1 fruit fly cellular context compared by ENCODE assay signal in genomic region chr2L:1613748-1614365, dm6.
TF ChIP-seq lines count a peak whose summit lies in the region.

RFeSP (minus strand) TSS chr2L:1614160.

TF ChIP-seq in whole organism, embryonic, 481 proteins besides CTCF, POLR2A, EP300 and RAD21 (continued from another document and continues in another):
- no peak for TF ChIP-seq CG30431 (GFP tag; optimal IDR thresholded peaks at IDR 0.05; lab: Kevin White, UChicago)
- no peak for TF ChIP-seq sima (GFP tag; optimal IDR thresholded peaks at IDR 0.05; lab: Kevin White, UChicago)
- TF ChIP-seq ash1 (GFP tag; optimal IDR thresholded peaks at IDR 0.05; lab: Kevin White, UChicago) = no peak
- TF ChIP-seq CG8290 (GFP tag; optimal IDR thresholded peaks at IDR 0.05; lab: Kevin White, UChicago) = no peak
- TF ChIP-seq CG8290 (tag; optimal IDR thresholded peaks at IDR 0.05; lab: Kevin White, UChicago) = peak in 1 of 2 experiments; percentile 76
- TF ChIP-seq CoRest (tag; optimal IDR thresholded peaks at IDR 0.05; lab: Kevin White, UChicago) = peak; percentile 77
- TF ChIP-seq org-1 (GFP tag; optimal IDR thresholded peaks at IDR 0.05; lab: Kevin White, UChicago) = no peak
- peak; percentile 84 for TF ChIP-seq HmgZ (tag; optimal IDR thresholded peaks at IDR 0.05; lab: Kevin White, UChicago)
- no peak for TF ChIP-seq kay (GFP tag; optimal IDR thresholded peaks at IDR 0.05; lab: Kevin White, UChicago)
- TF ChIP-seq Hsf (GFP tag; optimal IDR thresholded peaks at IDR 0.05; lab: Kevin White, UChicago) = no peak
- TF ChIP-seq dysf (GFP tag; IDR thresholded peaks at IDR 0.05; lab: Robert Waterston, UW) = no peak
- TF ChIP-seq dan (GFP tag; IDR thresholded peaks at IDR 0.05; lab: Robert Waterston, UW) = no peak
- TF ChIP-seq CG42726 (GFP tag; IDR thresholded peaks at IDR 0.05; lab: Robert Waterston, UW; ENCODE audit: partially characterized antibody) = peak; percentile 21; the same call in 1 of the 2 replicates
- no peak for TF ChIP-seq CG7928 (GFP tag; optimal IDR thresholded peaks at IDR 0.05; lab: Kevin White, UChicago)
- peak; percentile 61 for TF ChIP-seq ftz-f1 (GFP tag; optimal IDR thresholded peaks at IDR 0.05; lab: Kevin White, UChicago)
- TF ChIP-seq CG4854 (GFP tag; optimal IDR thresholded peaks at IDR 0.05; lab: Kevin White, UChicago) = no peak
- TF ChIP-seq Nf-YA (GFP tag; IDR thresholded peaks at IDR 0.05; lab: Robert Waterston, UW) = no peak
- TF ChIP-seq CG9817 (tag; optimal IDR thresholded peaks at IDR 0.05; lab: Kevin White, UChicago) = no peak
- TF ChIP-seq Hmr (GFP tag; optimal IDR thresholded peaks at IDR 0.05; lab: Kevin White, UChicago) = peak; percentile 70
- peak; percentile 76 for TF ChIP-seq sens (GFP tag; lab: Kevin White, UChicago)
- no peak for TF ChIP-seq Fer3 (tag; optimal IDR thresholded peaks at IDR 0.05; lab: Kevin White, UChicago)
- no peak for TF ChIP-seq Elba2 (GFP tag; optimal IDR thresholded peaks at IDR 0.05; lab: Kevin White, UChicago)
- TF ChIP-seq vfl (GFP tag; optimal IDR thresholded peaks at IDR 0.05; lab: Kevin White, UChicago) = peak; percentile 38
- no peak for TF ChIP-seq pb (GFP tag; optimal IDR thresholded peaks at IDR 0.05; lab: Kevin White, UChicago)
- TF ChIP-seq CG12744 (GFP tag; optimal IDR thresholded peaks at IDR 0.05; lab: Kevin White, UChicago) = no peak
- no peak for TF ChIP-seq zfh1 (GFP tag; IDR thresholded peaks at IDR 0.05; lab: Robert Waterston, UW)
- TF ChIP-seq aop (GFP tag; IDR thresholded peaks at IDR 0.05; lab: Robert Waterston, UW) = no peak
- TF ChIP-seq CG2889 (GFP tag; IDR thresholded peaks at IDR 0.05; lab: Robert Waterston, UW) = no peak
- TF ChIP-seq CG2202 (tag; optimal IDR thresholded peaks at IDR 0.05; lab: Kevin White, UChicago) = no peak
- TF ChIP-seq mirr (GFP tag; optimal IDR thresholded peaks at IDR 0.05; lab: Kevin White, UChicago) = no peak
- no peak for TF ChIP-seq CG13296 (GFP tag; optimal IDR thresholded peaks at IDR 0.05; lab: Kevin White, UChicago)
- no peak for TF ChIP-seq repo (GFP tag; optimal IDR thresholded peaks at IDR 0.05; lab: Kevin White, UChicago)
- TF ChIP-seq CG31365 (tag; optimal IDR thresholded peaks at IDR 0.05; lab: Kevin White, UChicago) = no peak
- peak; percentile 89 for TF ChIP-seq CG33213 (GFP tag; optimal IDR thresholded peaks at IDR 0.05; lab: Kevin White, UChicago)
- TF ChIP-seq CG17802 (tag; optimal IDR thresholded peaks at IDR 0.05; lab: Kevin White, UChicago) = no peak
- no peak for TF ChIP-seq jigr1 (GFP tag; IDR thresholded peaks at IDR 0.05; lab: Robert Waterston, UW)
- no peak for TF ChIP-seq C15 (GFP tag; IDR thresholded peaks at IDR 0.05; lab: Robert Waterston, UW)
- TF ChIP-seq Gug (GFP tag; IDR thresholded peaks at IDR 0.05; lab: Robert Waterston, UW) = no peak
- TF ChIP-seq Jarid2 (GFP tag; optimal IDR thresholded peaks at IDR 0.05; lab: Kevin White, UChicago) = no peak
- TF ChIP-seq CG1792 (GFP tag; optimal IDR thresholded peaks at IDR 0.05; lab: Kevin White, UChicago) = no peak
- no peak for TF ChIP-seq odd (GFP tag; optimal IDR thresholded peaks at IDR 0.05; lab: Kevin White, UChicago)
- TF ChIP-seq CG16815 (GFP tag; optimal IDR thresholded peaks at IDR 0.05; lab: Kevin White, UChicago) = no peak
- no peak for TF ChIP-seq exex (tag; optimal IDR thresholded peaks at IDR 0.05; lab: Kevin White, UChicago)
- TF ChIP-seq tio (GFP tag; optimal IDR thresholded peaks at IDR 0.05; lab: Kevin White, UChicago) = no peak
- peak; percentile 43 for TF ChIP-seq CG2712 (tag; optimal IDR thresholded peaks at IDR 0.05; lab: Kevin White, UChicago)
- TF ChIP-seq abd-A (tag; optimal IDR thresholded peaks at IDR 0.05; lab: Kevin White, UChicago) = no peak
- no peak for TF ChIP-seq Antp (GFP tag; optimal IDR thresholded peaks at IDR 0.05; lab: Kevin White, UChicago)
- TF ChIP-seq dm (GFP tag; optimal IDR thresholded peaks at IDR 0.05; lab: Kevin White, UChicago) = no peak
- no peak for TF ChIP-seq Hr3 (GFP tag; optimal IDR thresholded peaks at IDR 0.05; lab: Kevin White, UChicago)
- TF ChIP-seq tup (GFP tag; optimal IDR thresholded peaks at IDR 0.05; lab: Kevin White, UChicago) = no peak
- no peak for TF ChIP-seq Sox100B (GFP tag; optimal IDR thresholded peaks at IDR 0.05; lab: Kevin White, UChicago)
- TF ChIP-seq CG8281 (tag; optimal IDR thresholded peaks at IDR 0.05; lab: Kevin White, UChicago) = no peak
- TF ChIP-seq CG8944 (GFP tag; optimal IDR thresholded peaks at IDR 0.05; lab: Kevin White, UChicago) = no peak
- peak; percentile 48 for TF ChIP-seq CHES-1-like (GFP tag; optimal IDR thresholded peaks at IDR 0.05; lab: Kevin White, UChicago)
- TF ChIP-seq CG11247 (GFP tag; IDR thresholded peaks at IDR 0.05; lab: Robert Waterston, UW) = no peak
- TF ChIP-seq nerfin-2 (GFP tag; IDR thresholded peaks at IDR 0.05; lab: Robert Waterston, UW; ENCODE audit: partially characterized antibody) = no peak
- TF ChIP-seq BEAF-32 (GFP tag; optimal IDR thresholded peaks at IDR 0.05; lab: Kevin White, UChicago) = peak; percentile 54
- no peak for TF ChIP-seq CG7271 (tag; optimal IDR thresholded peaks at IDR 0.05; lab: Kevin White, UChicago)
- no peak for TF ChIP-seq dati (GFP tag; IDR thresholded peaks at IDR 0.05; lab: Robert Waterston, UW)
- TF ChIP-seq bsh (GFP tag; optimal IDR thresholded peaks at IDR 0.05; lab: Kevin White, UChicago) = no peak
- no peak for TF ChIP-seq CG13123 (GFP tag; optimal IDR thresholded peaks at IDR 0.05; lab: Kevin White, UChicago)
- TF ChIP-seq CG12155 (GFP tag; optimal IDR thresholded peaks at IDR 0.05; lab: Kevin White, UChicago) = peak; percentile 7
- TF ChIP-seq CG18262 (tag; optimal IDR thresholded peaks at IDR 0.05; lab: Kevin White, UChicago) = no peak
- TF ChIP-seq CG18619 (GFP tag; optimal IDR thresholded peaks at IDR 0.05; lab: Kevin White, UChicago) = no peak
- no peak for TF ChIP-seq CG11456 (GFP tag; IDR thresholded peaks at IDR 0.05; lab: Robert Waterston, UW)
- no peak for TF ChIP-seq CG4328 (GFP tag; optimal IDR thresholded peaks at IDR 0.05; lab: Kevin White, UChicago)
- TF ChIP-seq Nf-YC (tag; optimal IDR thresholded peaks at IDR 0.05; lab: Kevin White, UChicago) = peak; percentile 29
- TF ChIP-seq MBD-R2 (GFP tag; IDR thresholded peaks at IDR 0.05; lab: Robert Waterston, UW) = peak; percentile 54
- no peak for TF ChIP-seq eyg (GFP tag; optimal IDR thresholded peaks at IDR 0.05; lab: Kevin White, UChicago)
- TF ChIP-seq dmrt11E (tag; optimal IDR thresholded peaks at IDR 0.05; lab: Kevin White, UChicago) = peak; percentile 20
- TF ChIP-seq grn (GFP tag; optimal IDR thresholded peaks at IDR 0.05; lab: Kevin White, UChicago) = no peak
- peak; percentile 38 for TF ChIP-seq NC2β (GFP tag; optimal IDR thresholded peaks at IDR 0.05; lab: Kevin White, UChicago)
- peak; percentile 69 for TF ChIP-seq nmo (GFP tag; optimal IDR thresholded peaks at IDR 0.05; lab: Kevin White, UChicago)
- TF ChIP-seq CG10959 (GFP tag; IDR thresholded peaks at IDR 0.05; lab: Robert Waterston, UW) = no peak
- TF ChIP-seq CG8359 (GFP tag; optimal IDR thresholded peaks at IDR 0.05; lab: Kevin White, UChicago; ENCODE audit: borderline replicate concordance) = no peak
- no peak for TF ChIP-seq ab (GFP tag; optimal IDR thresholded peaks at IDR 0.05; lab: Kevin White, UChicago)
- TF ChIP-seq pan (optimal IDR thresholded peaks at IDR 0.05; lab: Kevin White, UChicago) = no peak
- no peak for TF ChIP-seq pan (GFP tag; optimal IDR thresholded peaks at IDR 0.05 in 1 of 2, IDR thresholded peaks at IDR 0.05 in 1 of 2)
- TF ChIP-seq CG18011 (GFP tag; optimal IDR thresholded peaks at IDR 0.05; lab: Kevin White, UChicago) = peak; percentile 100
- no peak for TF ChIP-seq CG32767 (GFP tag; IDR thresholded peaks at IDR 0.05; lab: Robert Waterston, UW)
- no peak for TF ChIP-seq Lpt (GFP tag; optimal IDR thresholded peaks at IDR 0.05; lab: Kevin White, UChicago)
- no peak for TF ChIP-seq CG4404 (GFP tag; IDR thresholded peaks at IDR 0.05; lab: Robert Waterston, UW)
- TF ChIP-seq Pdp1 (GFP tag; optimal IDR thresholded peaks at IDR 0.05; lab: Kevin White, UChicago) = peak in 1 of 2 experiments; percentile 98
- TF ChIP-seq CG16863 (GFP tag; optimal IDR thresholded peaks at IDR 0.05; lab: Kevin White, UChicago) = no peak
- no peak for TF ChIP-seq CG6175 (GFP tag; IDR thresholded peaks at IDR 0.05; lab: Robert Waterston, UW)
- TF ChIP-seq Neu2 (GFP tag; optimal IDR thresholded peaks at IDR 0.05; lab: Kevin White, UChicago; ENCODE audit: borderline replicate concordance) = no peak
- peak; percentile 93 for TF ChIP-seq YL-1 (GFP tag; optimal IDR thresholded peaks at IDR 0.05; lab: Kevin White, UChicago)
- no peak for TF ChIP-seq CG10321 (GFP tag; IDR thresholded peaks at IDR 0.05; lab: Robert Waterston, UW)
- no peak for TF ChIP-seq CG10543 (GFP tag; optimal IDR thresholded peaks at IDR 0.05; lab: Kevin White, UChicago)
- no peak for TF ChIP-seq CG3407 (GFP tag; optimal IDR thresholded peaks at IDR 0.05; lab: Kevin White, UChicago)
- TF ChIP-seq CG11398 (GFP tag; optimal IDR thresholded peaks at IDR 0.05; lab: Kevin White, UChicago) = no peak
- TF ChIP-seq CG10431 (GFP tag; optimal IDR thresholded peaks at IDR 0.05; lab: Kevin White, UChicago) = no peak
- peak; percentile 23 for TF ChIP-seq grau (tag; optimal IDR thresholded peaks at IDR 0.05; lab: Kevin White, UChicago)
- TF ChIP-seq CG6791 (GFP tag; IDR thresholded peaks at IDR 0.05; lab: Robert Waterston, UW; ENCODE audit: partially characterized antibody) = no peak
- no peak for TF ChIP-seq CG34376 (GFP tag; optimal IDR thresholded peaks at IDR 0.05; lab: Kevin White, UChicago)
- TF ChIP-seq CG15601 (tag; optimal IDR thresholded peaks at IDR 0.05; lab: Kevin White, UChicago) = peak; percentile 66
- no peak for TF ChIP-seq sna (GFP tag; IDR thresholded peaks at IDR 0.05; lab: Robert Waterston, UW; ENCODE audit: partially characterized antibody)
- TF ChIP-seq Ets97D (GFP tag; optimal IDR thresholded peaks at IDR 0.05; lab: Kevin White, UChicago) = peak; percentile 89
- no peak for TF ChIP-seq CG8924 (tag; optimal IDR thresholded peaks at IDR 0.05; lab: Kevin White, UChicago)
- TF ChIP-seq CG1647 (GFP tag; optimal IDR thresholded peaks at IDR 0.05; lab: Kevin White, UChicago) = no peak
- no peak for TF ChIP-seq CG32772 (GFP tag; IDR thresholded peaks at IDR 0.05; lab: Robert Waterston, UW)
- TF ChIP-seq gfzf (GFP tag; optimal IDR thresholded peaks at IDR 0.05; lab: Kevin White, UChicago) = peak; percentile 96
- no peak for TF ChIP-seq Nf-YB (GFP tag; optimal IDR thresholded peaks at IDR 0.05; lab: Kevin White, UChicago)
- TF ChIP-seq wek (GFP tag; optimal IDR thresholded peaks at IDR 0.05; lab: Kevin White, UChicago) = no peak
- TF ChIP-seq PHDP (tag; optimal IDR thresholded peaks at IDR 0.05; lab: Kevin White, UChicago) = no peak
- no peak for TF ChIP-seq sisA (GFP tag; IDR thresholded peaks at IDR 0.05; lab: Robert Waterston, UW)
- TF ChIP-seq CG2120 (GFP tag; optimal IDR thresholded peaks at IDR 0.05; lab: Kevin White, UChicago) = peak; percentile 14
- TF ChIP-seq CG18599 (GFP tag; optimal IDR thresholded peaks at IDR 0.05; lab: Kevin White, UChicago) = no peak
- no peak for TF ChIP-seq CG2129 (GFP tag; IDR thresholded peaks at IDR 0.05; lab: Robert Waterston, UW; ENCODE audit: partially characterized antibody)
- TF ChIP-seq Stat92E (GFP tag; optimal IDR thresholded peaks at IDR 0.05; lab: Kevin White, UChicago) = peak in 1 of 3 experiments; percentile 64
- no peak for TF ChIP-seq hkb (optimal IDR thresholded peaks at IDR 0.05; lab: Kevin White, UChicago)
- no peak for TF ChIP-seq hkb (GFP tag; IDR thresholded peaks at IDR 0.05; lab: Robert Waterston, UW)
- TF ChIP-seq CG10274 (GFP tag; optimal IDR thresholded peaks at IDR 0.05; lab: Kevin White, UChicago) = no peak
- no peak for TF ChIP-seq HmgD (GFP tag; optimal IDR thresholded peaks at IDR 0.05; lab: Kevin White, UChicago)
- no peak for TF ChIP-seq onecut (GFP tag; IDR thresholded peaks at IDR 0.05; lab: Robert Waterston, UW)
- TF ChIP-seq Dad (GFP tag; optimal IDR thresholded peaks at IDR 0.05; lab: Kevin White, UChicago) = no peak
- no peak for TF ChIP-seq D19B (GFP tag; optimal IDR thresholded peaks at IDR 0.05; lab: Kevin White, UChicago)
- no peak for TF ChIP-seq CG9215 (GFP tag; IDR thresholded peaks at IDR 0.05; lab: Robert Waterston, UW)
- TF ChIP-seq CG7372 (GFP tag; IDR thresholded peaks at IDR 0.05; lab: Robert Waterston, UW) = no peak
- TF ChIP-seq unc-4 (GFP tag; IDR thresholded peaks at IDR 0.05; lab: Robert Waterston, UW; ENCODE audit: partially characterized antibody) = no peak
- TF ChIP-seq Hey (tag; optimal IDR thresholded peaks at IDR 0.05; lab: Kevin White, UChicago) = no peak
- no peak for TF ChIP-seq CG12104 (GFP tag; optimal IDR thresholded peaks at IDR 0.05; lab: Kevin White, UChicago)
- TF ChIP-seq Vsx1 (GFP tag; optimal IDR thresholded peaks at IDR 0.05; lab: Kevin White, UChicago) = no peak
- no peak for TF ChIP-seq eve (GFP tag; optimal IDR thresholded peaks at IDR 0.05; lab: Kevin White, UChicago)
- no peak for TF ChIP-seq CG4360 (GFP tag; IDR thresholded peaks at IDR 0.05; lab: Robert Waterston, UW)
- peak; percentile 14 for TF ChIP-seq maf-S (GFP tag; optimal IDR thresholded peaks at IDR 0.05; lab: Kevin White, UChicago)
- no peak for TF ChIP-seq fu2 (GFP tag; optimal IDR thresholded peaks at IDR 0.05; lab: Kevin White, UChicago)
- no peak for TF ChIP-seq az2 (GFP tag; optimal IDR thresholded peaks at IDR 0.05; lab: Kevin White, UChicago)
- no peak for TF ChIP-seq CG5245 (GFP tag; optimal IDR thresholded peaks at IDR 0.05; lab: Kevin White, UChicago)
- no peak for TF ChIP-seq gcm (GFP tag; optimal IDR thresholded peaks at IDR 0.05; lab: Kevin White, UChicago)
- no peak for TF ChIP-seq Meics (GFP tag; optimal IDR thresholded peaks at IDR 0.05; lab: Kevin White, UChicago)
- TF ChIP-seq CG13894 (tag; optimal IDR thresholded peaks at IDR 0.05; lab: Kevin White, UChicago) = peak; percentile 37
- no peak for TF ChIP-seq CG15011 (GFP tag; optimal IDR thresholded peaks at IDR 0.05; lab: Kevin White, UChicago)
- TF ChIP-seq B-H2 (GFP tag; optimal IDR thresholded peaks at IDR 0.05; lab: Kevin White, UChicago) = peak; percentile 26
- TF ChIP-seq CG34224 (GFP tag; IDR thresholded peaks at IDR 0.05; lab: Robert Waterston, UW; ENCODE audit: partially characterized antibody) = no peak
- no peak for TF ChIP-seq lov (optimal IDR thresholded peaks at IDR 0.05; lab: Kevin White, UChicago)
- no peak for TF ChIP-seq lov (GFP tag; IDR thresholded peaks at IDR 0.05; lab: Robert Waterston, UW)
- TF ChIP-seq CG7987 (GFP tag; optimal IDR thresholded peaks at IDR 0.05; lab: Kevin White, UChicago) = no peak
- no peak for TF ChIP-seq ind (GFP tag; optimal IDR thresholded peaks at IDR 0.05; lab: Kevin White, UChicago)
